Fruit fly (Drosophila melanogaster): Measurements from ENCODE around the gene CG34296.

- no peak for TF ChIP-seq psq (optimal IDR thresholded peaks at IDR 0.05)
- no peak for TF ChIP-seq h (optimal IDR thresholded peaks at IDR 0.05)
- no peak for TF ChIP-seq Myc (optimal IDR thresholded peaks at IDR 0.05)
- TF ChIP-seq insv (optimal IDR thresholded peaks at IDR 0.05) = no peak
- no peak for TF ChIP-seq Sin3A (optimal IDR thresholded peaks at IDR 0.05)
Measured at dm6 chr3R:29689211-29689610, 33.1 kb upstream of the CG34296 start, which contains the start of gene Obp99c.
